Fruit fly (Drosophila melanogaster) whole organism, embryonic: ENCODE measurements around the gene CG13054.

Experiments
- CG10654 ChIP-seq: fragments of 200-800 bp; sonication (Bioruptor generic); optimal IDR thresholded peaks from 2 replicates; lab custom pipeline; 2016; ENCODE audit warnings: missing biosample characterization, missing genetic modification characterization
- CG11093 ChIP-seq: fragments of 200-800 bp; sonication (Bioruptor generic); IDR thresholded peaks from 3 replicates; pipeline ENCODE4 v1.3.6; 2022; ENCODE audit warnings: missing biosample characterization, missing genetic modification characterization
- CG11695 ChIP-seq: fragments of 200-800 bp; sonication (Bioruptor generic); IDR thresholded peaks from 3 replicates; pipeline ENCODE4 v1.3.6; 2022; ENCODE audit warnings: missing biosample characterization, missing genetic modification characterization
- CG12219 ChIP-seq: fragments of 200-800 bp; sonication (Bioruptor generic); optimal IDR thresholded peaks from 3 replicates; lab custom pipeline; 2018; ENCODE audit warnings: missing biosample characterization, mild to moderate bottlenecking, missing genetic modification characterization
- CG12769 ChIP-seq: fragments of 200-800 bp; sonication (Bioruptor generic); optimal IDR thresholded peaks from 2 replicates; lab custom pipeline; 2019; ENCODE audit warnings: missing biosample characterization, mild to moderate bottlenecking, missing genetic modification characterization, moderate library complexity
- CG12942 ChIP-seq: fragments of 200-800 bp; sonication (Bioruptor generic); optimal IDR thresholded peaks from 3 replicates; lab custom pipeline; 2016; ENCODE audit warnings: missing biosample characterization, missing genetic modification characterization
- CG14710 ChIP-seq: fragments of 200-800 bp; sonication (Bioruptor generic); optimal IDR thresholded peaks from 3 replicates; lab custom pipeline; 2019; ENCODE audit warnings: missing biosample characterization, mild to moderate bottlenecking, missing genetic modification characterization, moderate library complexity
- CG15269 ChIP-seq: fragments of 200-800 bp; sonication (Bioruptor generic); optimal IDR thresholded peaks from 2 replicates; lab custom pipeline; 2018; ENCODE audit warnings: missing biosample characterization, mild to moderate bottlenecking, missing genetic modification characterization, moderate library complexity
- CG1529 ChIP-seq: fragments of 200-800 bp; sonication (Bioruptor generic); optimal IDR thresholded peaks from 3 replicates; lab custom pipeline; 2018; ENCODE audit warnings: missing biosample characterization, missing genetic modification characterization
- CG1832 ChIP-seq: fragments of 200-800 bp; sonication (Bioruptor generic); optimal IDR thresholded peaks from 2 replicates; lab custom pipeline; 2017; ENCODE audit warnings: missing biosample characterization, mild to moderate bottlenecking, missing genetic modification characterization, inconsistent platforms
- CG18764 ChIP-seq: fragments of 200-800 bp; sonication (Bioruptor generic); optimal IDR thresholded peaks from 3 replicates; lab custom pipeline; 2016; ENCODE audit warnings: missing biosample characterization, missing genetic modification characterization
- CG31365 ChIP-seq: fragments of 200-800 bp; sonication (Bioruptor generic); optimal IDR thresholded peaks from 2 replicates; lab custom pipeline; 2018; ENCODE audit warnings: missing biosample characterization, mild to moderate bottlenecking, missing genetic modification characterization
- CG5953 ChIP-seq: fragments of 200-800 bp; sonication (Bioruptor generic); IDR thresholded peaks from 2 replicates; pipeline ENCODE4 v1.3.6; 2022; ENCODE audit warnings: missing biosample characterization, missing genetic modification characterization
- CG6854 ChIP-seq: fragments of 200-800 bp; sonication (Bioruptor generic); optimal IDR thresholded peaks from 3 replicates; lab custom pipeline; 2017; ENCODE audit warnings: missing biosample characterization, mild to moderate bottlenecking, missing genetic modification characterization
- CG7839 ChIP-seq: fragments of 200-800 bp; sonication (Bioruptor generic); optimal IDR thresholded peaks from 3 replicates; lab custom pipeline; 2018; ENCODE audit warnings: missing biosample characterization, mild to moderate bottlenecking, missing genetic modification characterization, moderate library complexity
- Ets65A ChIP-seq: fragments of 200-800 bp; sonication (Bioruptor generic); peaks from one replicate; lab custom pipeline; 2016; ENCODE audit warnings: missing biosample characterization, missing genetic modification characterization
- GATAe ChIP-seq: fragments of 200-800 bp; sonication (Bioruptor generic); conservative IDR thresholded peaks from 2 replicates; pipeline ENCODE4 v1.3.6; 2022; ENCODE audit warnings: missing biosample characterization, missing genetic modification characterization
- HLH4C ChIP-seq: fragments of 200-800 bp; sonication (Bioruptor generic); IDR thresholded peaks from 3 replicates; pipeline ENCODE4 v1.3.6; 2022; ENCODE audit warnings: missing biosample characterization, missing genetic modification characterization; ENCODE audit not compliant: partially characterized antibody
- MTF-1 ChIP-seq: fragments of 200-800 bp; sonication (Bioruptor generic); optimal IDR thresholded peaks from 2 replicates; lab custom pipeline; 2018; ENCODE audit warnings: missing biosample characterization, mild to moderate bottlenecking, missing genetic modification characterization, borderline replicate concordance
- Myb ChIP-seq: fragments of 200-800 bp; sonication (Bioruptor generic); optimal IDR thresholded peaks from 2 replicates; lab custom pipeline; 2016; ENCODE audit warnings: missing biosample characterization, missing genetic modification characterization
- Nf-YA ChIP-seq: fragments of 200-800 bp; sonication (Bioruptor generic); IDR thresholded peaks from 2 replicates; pipeline ENCODE4 v1.3.6; 2022; ENCODE audit warnings: missing biosample characterization, missing genetic modification characterization
- Nf-YB ChIP-seq: fragments of 200-800 bp; sonication (Bioruptor generic); optimal IDR thresholded peaks from 3 replicates; lab custom pipeline; 2019; ENCODE audit warnings: missing biosample characterization, mild to moderate bottlenecking, missing genetic modification characterization, moderate library complexity
- Ravus ChIP-seq: fragments of 200-800 bp; sonication (Bioruptor generic); IDR thresholded peaks from 2 replicates; pipeline ENCODE4 v1.3.6; 2022; ENCODE audit warnings: missing biosample characterization, missing genetic modification characterization
- Ssrp ChIP-seq: fragments of 200-800 bp; sonication (Bioruptor generic); optimal IDR thresholded peaks from 2 replicates; lab custom pipeline; 2018; ENCODE audit warnings: missing biosample characterization, mild to moderate bottlenecking, missing genetic modification characterization, moderate library complexity
- Usf ChIP-seq: fragments of 200-800 bp; sonication (Bioruptor generic); optimal IDR thresholded peaks from 2 replicates; lab custom pipeline; 2017; ENCODE audit warnings: missing genotype, missing biosample characterization, missing genetic modification characterization
- chinmo ChIP-seq: fragments of 200-800 bp; sonication (Bioruptor generic); IDR thresholded peaks from 4 replicates; pipeline ENCODE4 v1.3.6; 2022; ENCODE audit warnings: missing biosample characterization, missing genetic modification characterization; ENCODE audit not compliant: partially characterized antibody
- chn ChIP-seq: fragments of 200-800 bp; sonication (Bioruptor generic); optimal IDR thresholded peaks from 2 replicates; lab custom pipeline; 2016; ENCODE audit warnings: missing biosample characterization, missing genetic modification characterization
- crol ChIP-seq: fragments of 200-800 bp; sonication (Bioruptor generic); IDR thresholded peaks from 2 replicates; pipeline ENCODE4 v1.3.6; 2022; ENCODE audit warnings: missing biosample characterization, missing genetic modification characterization
- dm ChIP-seq: fragments of 200-800 bp; sonication (Bioruptor generic); optimal IDR thresholded peaks from 3 replicates; lab custom pipeline; 2016; ENCODE audit warnings: missing biosample characterization, missing genetic modification characterization
- emc ChIP-seq: fragments of 200-800 bp; sonication (Bioruptor generic); optimal IDR thresholded peaks from 2 replicates; lab custom pipeline; 2016; ENCODE audit warnings: missing biosample characterization, missing genetic modification characterization
- ftz-f1 ChIP-seq: fragments of 200-800 bp; sonication (Bioruptor generic); optimal IDR thresholded peaks from 2 replicates; lab custom pipeline; 2016; ENCODE audit warnings: missing biosample characterization, missing genetic modification characterization
- h ChIP-seq: fragments of >200 bp; optimal IDR thresholded peaks from 2 replicates; lab custom pipeline; 2017
- klu ChIP-seq: fragments of 200-800 bp; sonication (Bioruptor generic); IDR thresholded peaks from 2 replicates; pipeline ENCODE4 v1.3.6; 2022; ENCODE audit warnings: missing biosample characterization, missing genetic modification characterization
- lmd ChIP-seq: fragments of 200-800 bp; sonication (Bioruptor generic); IDR thresholded peaks from 2 replicates; pipeline ENCODE4 v1.3.6; 2022; ENCODE audit warnings: missing biosample characterization, missing genetic modification characterization
- oc ChIP-seq: fragments of 200-800 bp; sonication (Bioruptor generic); optimal IDR thresholded peaks from 2 replicates; lab custom pipeline; 2018; ENCODE audit warnings: missing biosample characterization, mild to moderate bottlenecking, missing genetic modification characterization, moderate library complexity
- pzg ChIP-seq: fragments of 200-800 bp; sonication (Bioruptor generic); optimal IDR thresholded peaks from 3 replicates; lab custom pipeline; 2018; ENCODE audit warnings: missing biosample characterization, mild to moderate bottlenecking, missing genetic modification characterization, moderate library complexity
- tio ChIP-seq: fragments of 200-800 bp; sonication (Bioruptor generic); optimal IDR thresholded peaks from 2 replicates; lab custom pipeline; 2017; ENCODE audit warnings: missing biosample characterization, missing genetic modification characterization, inconsistent platforms
- ttk ChIP-seq: fragments of 200-800 bp; sonication (Bioruptor generic); IDR thresholded peaks from 2 replicates; pipeline ENCODE4 v2.1.2; 2022; ENCODE audit warnings: missing biosample characterization, missing genetic modification characterization
- wdn ChIP-seq: fragments of 200-800 bp; sonication (Bioruptor generic); IDR thresholded peaks from 2 replicates; pipeline ENCODE4 v1.3.6; 2022; ENCODE audit warnings: missing biosample characterization, missing genetic modification characterization
- zen2 ChIP-seq: fragments of 200-800 bp; sonication (Bioruptor generic); IDR thresholded peaks from 3 replicates; pipeline ENCODE4 v1.3.6; 2022; ENCODE audit warnings: missing biosample characterization, missing genetic modification characterization; ENCODE audit not compliant: partially characterized antibody
- zfh2 ChIP-seq: fragments of 200-800 bp; sonication (Bioruptor generic); optimal IDR thresholded peaks from 2 replicates; lab custom pipeline; 2016; ENCODE audit warnings: missing biosample characterization, missing genetic modification characterization

The CG13054 gene

DNA sequence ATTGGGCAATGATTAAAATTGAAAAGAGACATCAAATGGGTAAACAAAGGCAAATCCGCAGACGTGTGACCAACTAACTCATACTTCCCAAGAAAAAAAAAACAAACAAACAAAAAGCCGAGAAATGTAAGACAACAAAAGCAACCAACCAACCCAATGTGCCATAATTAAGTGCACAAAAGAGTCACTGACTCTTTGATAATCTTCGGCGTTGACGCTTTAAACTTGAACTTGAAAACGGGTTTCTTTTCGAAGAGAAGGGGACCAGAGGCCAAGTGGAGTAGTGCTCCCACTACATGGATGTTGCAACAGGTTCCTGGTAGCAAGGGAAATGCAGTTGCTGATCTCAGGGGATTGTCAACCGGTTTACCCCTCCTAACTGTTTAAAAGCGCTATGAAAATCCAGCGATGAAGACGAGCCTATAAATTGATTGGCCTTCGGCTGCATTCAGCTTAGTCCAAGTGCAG is 23.0 kb upstream of the CG13054 start, which contains the start of gene CG13064 (continued):
- TF ChIP-seq CG6854 (no peak), tio (no peak), HLH4C (GFP tag; lab: Robert Waterston, UW) (no peak), Ets65A (GFP tag; lab: Kevin White, UChicago) (no peak), CG18764 (GFP tag; lab: Kevin White, UChicago) (no peak), wdn (GFP tag; lab: Robert Waterston, UW) (no peak), Nf-YB (GFP tag; lab: Kevin White, UChicago) (no peak), CG1529 (GFP tag; lab: Kevin White, UChicago) (no peak), CG5953 (GFP tag; lab: Robert Waterston, UW) (no peak), CG15269 (tag; lab: Kevin White, UChicago) (peak; percentile 27), Myb (GFP tag; lab: Kevin White, UChicago) (no peak), lmd (GFP tag; lab: Robert Waterston, UW) (no peak), CG1832 (GFP tag; lab: Kevin White, UChicago) (no peak), ftz-f1 (GFP tag; lab: Kevin White, UChicago) (no peak), chinmo (GFP tag; lab: Robert Waterston, UW) (0 out of 4 replicates have a peak, but pooled peaks have one; percentile 65), pzg (no peak), Usf (GFP tag; lab: Kevin White, UChicago) (no peak), MTF-1 (GFP tag; lab: Kevin White, UChicago) (no peak), zfh2 (GFP tag; lab: Kevin White, UChicago) (no peak), klu (GFP tag; lab: Robert Waterston, UW) (no peak), dm (GFP tag; lab: Kevin White, UChicago) (no peak), CG12942 (GFP tag; lab: Kevin White, UChicago) (no peak), CG12769 (tag; lab: Kevin White, UChicago) (peak; percentile 50), emc (GFP tag; lab: Kevin White, UChicago) (no peak), oc (tag; lab: Kevin White, UChicago) (peak; percentile 56), crol (no peak)
- TF ChIP-seq, all 482 proteins: peak for 8

- no peak for TF ChIP-seq ttk (GFP tag; lab: Robert Waterston, UW)
These were observed 22.2 kb upstream of the CG13054 start, which contains the start of gene CG13050 for dm6 chr3L:16279171-16279570. Gene CG13050 (minus strand): TSS chr3L:16279271.

dm6 chr3L:16277135-16277534 is 20.1 kb upstream of the CG13054 start, which contains the start of gene CG13065:
Gene CG13065 (plus strand): TSS chr3L:16277435.
- no peak for TF ChIP-seq chn (GFP tag; lab: Kevin White, UChicago)
- TF ChIP-seq Nf-YA = no peak
- TF ChIP-seq CG7839 (tag; lab: Kevin White, UChicago) = no peak
- TF ChIP-seq CG11093 (GFP tag; lab: Robert Waterston, UW) = no peak
- no peak for TF ChIP-seq CG31365 (tag; lab: Kevin White, UChicago)
- TF ChIP-seq Ravus (GFP tag; lab: Robert Waterston, UW) = no peak
- no peak for TF ChIP-seq CG11695 (GFP tag; lab: Robert Waterston, UW)
- TF ChIP-seq GATAe (GFP tag; lab: Robert Waterston, UW) = no peak
- TF ChIP-seq CG6854 = no peak
- no peak for TF ChIP-seq CG14710
- no peak for TF ChIP-seq h
- TF ChIP-seq CG10654 (GFP tag; lab: Kevin White, UChicago) = no peak
- no peak for TF ChIP-seq zen2
- no peak for TF ChIP-seq CG12219 (GFP tag; lab: Kevin White, UChicago)
- TF ChIP-seq Ssrp (tag; lab: Kevin White, UChicago) = no peak
